Fruit fly (Drosophila melanogaster) Kc167 (cell line): ENCODE results near the gene CG12784.

Source experiments
- Sin3A ChIP-seq: fragments of >200 bp; optimal IDR thresholded peaks from 2 replicates; lab custom pipeline; 2018; ENCODE audit warnings: missing external identifiers
- insv ChIP-seq: fragments of >200 bp; optimal IDR thresholded peaks from 3 replicates; lab custom pipeline; 2018; ENCODE audit warnings: missing external identifiers
- psq ChIP-seq: fragments of >200 bp; optimal IDR thresholded peaks from 2 replicates; lab custom pipeline; 2017; ENCODE audit warnings: missing external identifiers

DNA sequence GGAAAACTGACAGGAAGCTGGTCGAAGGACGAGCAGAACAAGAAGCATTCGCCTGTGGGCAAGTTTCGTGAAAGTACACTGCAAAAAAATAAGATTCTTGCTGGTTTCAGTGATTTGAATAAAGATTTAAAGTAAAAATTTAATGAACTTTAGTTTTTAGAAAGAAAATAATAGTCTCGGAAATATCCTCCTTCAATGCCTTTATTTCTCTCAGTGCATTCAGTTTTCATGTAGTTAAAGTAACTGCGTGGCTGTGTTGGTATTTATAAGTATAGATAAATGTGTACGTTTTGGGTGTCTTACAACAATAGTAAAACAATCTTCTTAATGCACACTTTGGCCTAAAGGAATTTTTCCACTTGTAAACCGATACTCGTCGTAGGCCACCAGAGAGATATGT lies 21.4 kb downstream of the CG12784 start:
- no peak for TF ChIP-seq psq
- TF ChIP-seq Sin3A = no peak
- TF ChIP-seq insv (lab: Kevin White, UChicago) = no peak
